Fruit fly (Drosophila melanogaster) whole organism, wandering third instar larva: ENCODE results near the gene BoYb.

Source experiments
- Hr78 ChIP-seq: fragments of >200 bp; optimal IDR thresholded peaks from 2 replicates; lab custom pipeline; 2017; ENCODE audit warnings: missing biosample characterization, missing genetic modification characterization
- N ChIP-seq: fragments of >200 bp; optimal IDR thresholded peaks from 2 replicates; lab custom pipeline; 2018; ENCODE audit warnings: missing biosample characterization, missing external identifiers, missing genetic modification characterization
- OdsH ChIP-seq: fragments of 200-800 bp; sonication (Bioruptor generic); optimal IDR thresholded peaks from 2 replicates; lab custom pipeline; 2016; ENCODE audit warnings: missing biosample characterization, mild to moderate bottlenecking, missing genetic modification characterization
- br ChIP-seq: fragments of 200-800 bp; sonication (Bioruptor generic); optimal IDR thresholded peaks from 2 replicates; lab custom pipeline; 2016; ENCODE audit warnings: missing biosample characterization, missing genetic modification characterization
- fru ChIP-seq: fragments of 200-800 bp; sonication (Bioruptor generic); optimal IDR thresholded peaks from 3 replicates; lab custom pipeline; 2016; ENCODE audit warnings: missing biosample characterization, mild to moderate bottlenecking, missing genetic modification characterization
- h ChIP-seq: fragments of 200-800 bp; sonication (Bioruptor generic); optimal IDR thresholded peaks from 3 replicates; lab custom pipeline; 2016; ENCODE audit warnings: missing biosample characterization, mild to moderate bottlenecking, missing genetic modification characterization
- lola ChIP-seq: fragments of >200 bp; optimal IDR thresholded peaks from 2 replicates; lab custom pipeline; 2017; ENCODE audit warnings: missing biosample characterization, missing genetic modification characterization
- woc ChIP-seq: sonication (Bioruptor generic); optimal IDR thresholded peaks from 2 replicates; lab custom pipeline; 2016; ENCODE audit warnings: missing biosample characterization, mild to moderate bottlenecking, missing genetic modification characterization

dm6 chr3L:22888591-22889258, 13.0 kb upstream of the BoYb start:
- TF ChIP-seq lola, result no peak
- TF ChIP-seq fru (GFP tag; lab: Kevin White, UChicago), result no peak
- no peak for TF ChIP-seq br (GFP tag; lab: Kevin White, UChicago)
- no peak for TF ChIP-seq woc (GFP tag; lab: Kevin White, UChicago)
- TF ChIP-seq Hr78 (GFP tag; lab: Kevin White, UChicago), result no peak
- no peak for TF ChIP-seq N
- peak; percentile 16 for TF ChIP-seq h (GFP tag; lab: Kevin White, UChicago)
- no peak for TF ChIP-seq OdsH
